Worm (Caenorhabditis elegans): ENCODE measurements around the gene rexd-1.

Gene rexd-1

DNA sequence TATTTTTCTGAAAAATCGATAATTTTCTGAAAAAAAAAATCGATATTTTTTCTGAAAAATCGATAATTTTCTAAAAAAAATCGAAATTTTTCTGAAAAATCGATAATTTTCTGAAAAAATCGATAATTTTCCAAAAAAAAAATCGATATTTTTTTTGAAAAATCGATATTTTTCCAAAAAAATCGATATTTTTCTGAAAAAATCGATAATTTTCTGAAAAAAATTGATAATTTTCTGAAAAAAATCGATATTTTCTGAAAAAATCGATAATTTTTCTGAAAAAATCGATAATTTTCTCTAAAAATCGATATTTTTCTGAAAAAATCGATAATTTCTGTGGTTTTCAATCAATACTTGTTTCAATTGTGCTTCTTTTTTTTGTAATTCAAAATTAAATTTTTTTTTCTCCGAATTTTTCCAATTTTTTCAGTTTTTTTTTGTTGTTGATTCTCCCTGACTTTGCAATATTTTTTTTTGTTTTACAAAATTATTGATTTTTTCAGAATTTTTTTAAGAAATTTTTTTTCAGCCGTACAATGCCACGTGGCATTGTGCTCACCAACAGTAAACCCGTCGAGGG is at the start of gene rexd-1:
Gene rexd-1, plus strand, starts transcription at position 530 of the 580 bp plus-strand sequence.
- no peak for TF ChIP-seq nfyb-1 (GFP tag; IDR thresholded peaks at IDR 0.05)
- no peak for TF ChIP-seq nhr-90 (tag; optimal IDR thresholded peaks at IDR 0.05)
- TF ChIP-seq cebp-1 (GFP tag; IDR thresholded peaks at IDR 0.05) = no peak
- no peak for TF ChIP-seq cebp-1 (tag; optimal IDR thresholded peaks at IDR 0.05)
- no peak for TF ChIP-seq dox-1 (GFP tag; IDR thresholded peaks at IDR 0.05)
- TF ChIP-seq F52B5.7 (tag; optimal IDR thresholded peaks at IDR 0.05) = no peak
- no peak for TF ChIP-seq hrde-1 (tag; optimal IDR thresholded peaks at IDR 0.05; ENCODE audit: borderline replicate concordance)
- TF ChIP-seq lir-1 (GFP tag; conservative IDR thresholded peaks at IDR 0.05) = no peak
- no peak for TF ChIP-seq K11D2.4 (GFP tag; IDR thresholded peaks at IDR 0.05)

DNA sequence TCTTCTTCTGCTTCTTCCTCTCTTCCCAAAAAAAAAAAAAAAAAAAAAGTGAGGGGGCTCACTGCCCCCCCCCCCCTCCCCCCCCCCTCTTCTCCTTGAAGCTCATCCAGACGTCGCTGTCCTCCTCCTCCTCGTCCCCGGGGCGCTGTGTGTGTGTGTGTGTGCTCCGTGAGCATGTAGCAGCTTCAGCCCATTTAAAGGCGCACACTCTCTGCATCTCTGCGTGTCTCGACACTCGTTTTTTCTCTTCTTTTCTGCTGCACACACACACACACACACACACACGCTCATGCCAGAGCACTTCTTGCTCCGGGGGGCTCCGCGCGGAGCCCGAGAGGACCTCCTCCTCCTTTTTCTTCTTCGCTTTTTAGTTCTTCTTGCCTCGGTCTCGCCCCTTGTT is 48.5 kb upstream of the rexd-1 start:
- no peak for TF ChIP-seq D2030.7 (GFP tag; IDR thresholded peaks at IDR 0.05)
- TF ChIP-seq bed-2 (GFP tag; IDR thresholded peaks at IDR 0.05) = no peak
- peak; percentile 93 for TF ChIP-seq egrh-3 (GFP tag; IDR thresholded peaks at IDR 0.05)
- peak; percentile 24 for TF ChIP-seq ztf-3 (GFP tag; optimal IDR thresholded peaks at IDR 0.05)
- TF ChIP-seq ztf-22 (GFP tag; optimal IDR thresholded peaks at IDR 0.05) = no peak
- no peak for TF ChIP-seq ccch-3 (GFP tag; optimal IDR thresholded peaks at IDR 0.05)
- no peak for TF ChIP-seq nfya-2 (GFP tag; IDR thresholded peaks at IDR 0.05)
- no peak for TF ChIP-seq sea-2 (GFP tag; IDR thresholded peaks at IDR 0.05)
- TF ChIP-seq K12H6.12 (tag; optimal IDR thresholded peaks at IDR 0.05) = peak; percentile 65
- TF ChIP-seq madf-10 (tag; optimal IDR thresholded peaks at IDR 0.05) = no peak
- no peak for TF ChIP-seq egl-18 (GFP tag; IDR thresholded peaks at IDR 0.05)
- TF ChIP-seq pha-4 (tag; optimal IDR thresholded peaks at IDR 0.05) = no peak
- TF ChIP-seq hmg-1.2 (GFP tag; IDR thresholded peaks at IDR 0.05) = peak; percentile 52
- peak; percentile 94 for TF ChIP-seq zfh-2 (GFP tag; conservative IDR thresholded peaks at IDR 0.05)
- TF ChIP-seq mcd-1 (GFP tag; IDR thresholded peaks at IDR 0.05) = 0 out of 2 replicates have a peak, but pooled peaks have one; percentile 32
- no peak for TF ChIP-seq nfyb-1 (GFP tag; IDR thresholded peaks at IDR 0.05)
- TF ChIP-seq attf-5 (GFP tag; optimal IDR thresholded peaks at IDR 0.05) = peak; percentile 52
- TF ChIP-seq lin-35 (GFP tag; optimal IDR thresholded peaks at IDR 0.05) = peak in 1 of 3 experiments; percentile 34
- no peak for TF ChIP-seq snpc-4 (GFP tag; optimal IDR thresholded peaks at IDR 0.05)
- no peak for TF ChIP-seq snpc-4 (tag; optimal IDR thresholded peaks at IDR 0.05)
- TF ChIP-seq die-1 (tag; optimal IDR thresholded peaks at IDR 0.05) = no peak
- no peak for TF ChIP-seq cebp-1 (GFP tag; IDR thresholded peaks at IDR 0.05)
- peak; percentile 44 for TF ChIP-seq cebp-1 (tag; optimal IDR thresholded peaks at IDR 0.05)

- TF ChIP-seq F57A8.1 (GFP tag; optimal IDR thresholded peaks at IDR 0.05) = no peak
- TF ChIP-seq cebp-1 (GFP tag; IDR thresholded peaks at IDR 0.05) = no peak
- TF ChIP-seq cebp-1 (tag; optimal IDR thresholded peaks at IDR 0.05) = no peak
- TF ChIP-seq T26A5.8 (tag; optimal IDR thresholded peaks at IDR 0.05) = no peak
- no peak for TF ChIP-seq chd-7 (tag; optimal IDR thresholded peaks at IDR 0.05)
- no peak for TF ChIP-seq F10E7.11 (tag; optimal IDR thresholded peaks at IDR 0.05)
- no peak for TF ChIP-seq B0035.1 (tag; optimal IDR thresholded peaks at IDR 0.05)
- TF ChIP-seq ceh-79 (tag; optimal IDR thresholded peaks at IDR 0.05) = no peak
- TF ChIP-seq ZK185.1 (tag; optimal IDR thresholded peaks at IDR 0.05; ENCODE audit: poor library complexity, severe bottlenecking) = no peak
- no peak for TF ChIP-seq ceh-40 (GFP tag; IDR thresholded peaks at IDR 0.05)
- TF ChIP-seq hmg-1.2 (GFP tag; IDR thresholded peaks at IDR 0.05) = no peak
- TF ChIP-seq attf-3 (GFP tag; conservative IDR thresholded peaks at IDR 0.05) = no peak
- no peak for TF ChIP-seq egl-18 (GFP tag; IDR thresholded peaks at IDR 0.05)
- no peak for TF ChIP-seq F33H1.4 (GFP tag; IDR thresholded peaks at IDR 0.05)
- no peak for TF ChIP-seq madf-10 (tag; optimal IDR thresholded peaks at IDR 0.05)
Observed at ce11 chrIII:1788033-1788432, 46.3 kb upstream of the rexd-1 start, which contains the start of gene rimb-1. rimb-1 (plus strand) TSS chrIII:1788333.

Measured in whole organism, young adult.